Worm (Caenorhabditis elegans): ENCODE results near the gene cuc-1.

Gene cuc-1

ce11 chrIII:7815571-7816348 is 45.0 kb downstream of the cuc-1 start:
- TF ChIP-seq him-1 (tag; optimal IDR thresholded peaks at IDR 0.05), result no peak
- TF ChIP-seq W03F9.2 (tag; optimal IDR thresholded peaks at IDR 0.05), result no peak
- no peak for TF ChIP-seq dao-5 (tag; optimal IDR thresholded peaks at IDR 0.05)

ce11 chrIII:7815056-7815366 is 45.8 kb downstream of the cuc-1 start:
- no peak for TF ChIP-seq W03F9.2 (tag; optimal IDR thresholded peaks at IDR 0.05)
- TF ChIP-seq dao-5 (tag; optimal IDR thresholded peaks at IDR 0.05), result no peak
- no peak for TF ChIP-seq him-1 (tag; optimal IDR thresholded peaks at IDR 0.05)

ce11 chrIII:7814159-7815055 is 46.4 kb downstream of the cuc-1 start, which contains the start of gene egl-5:
Gene egl-5 (plus strand): TSS chrIII:7814374.
- TF ChIP-seq dao-5 (tag; optimal IDR thresholded peaks at IDR 0.05), result no peak
- no peak for TF ChIP-seq him-1 (tag; optimal IDR thresholded peaks at IDR 0.05)
- TF ChIP-seq W03F9.2 (tag; optimal IDR thresholded peaks at IDR 0.05), result no peak

- TF ChIP-seq W03F9.2 (tag; optimal IDR thresholded peaks at IDR 0.05), result no peak
- TF ChIP-seq dao-5 (tag; optimal IDR thresholded peaks at IDR 0.05), result no peak
- TF ChIP-seq him-1 (tag; optimal IDR thresholded peaks at IDR 0.05), result no peak
Measured at ce11 chrIII:7812208-7812880, 48.4 kb downstream of the cuc-1 start.

Measured in whole organism, L4/young adult.